Worm (Caenorhabditis elegans) whole organism, L4/young adult: ENCODE results near the gene C31H2.3.

Experiments
- W03F9.2 ChIP-seq: fragments of 150-350 bp; optimal IDR thresholded peaks from 2 replicates; lab custom pipeline; 2014; ENCODE audit warnings: missing biosample characterization, missing genetic modification characterization
- dao-5 ChIP-seq: sonication (generic microtip); optimal IDR thresholded peaks from 2 replicates; lab custom pipeline; 2016; ENCODE audit warnings: missing genotype, missing genetic modification characterization, moderate library complexity, missing compliant biosample characterization
- him-1 ChIP-seq: sonication (generic microtip); optimal IDR thresholded peaks from 2 replicates; lab custom pipeline; 2016; ENCODE audit warnings: missing genotype, missing genetic modification reagents, missing genetic modification characterization, missing compliant biosample characterization

Gene C31H2.3

DNA sequence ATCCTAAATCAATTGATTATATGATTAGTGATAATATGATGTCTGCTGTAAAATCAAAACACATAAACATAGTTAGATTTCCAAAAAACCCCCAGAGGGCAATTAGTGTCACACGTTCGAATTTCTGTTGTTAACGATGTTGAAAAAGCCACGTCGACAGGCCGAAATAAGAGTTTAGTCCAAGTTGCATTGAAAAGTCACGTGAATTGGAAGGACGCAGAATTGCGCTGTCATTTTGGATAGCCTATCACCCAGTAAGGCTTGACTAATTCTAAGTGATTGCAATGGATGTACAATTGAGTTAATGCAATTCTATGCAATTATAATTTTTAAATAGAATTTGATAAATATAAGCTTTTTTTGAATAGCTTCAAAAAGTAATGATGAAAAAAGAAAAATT is 18.6 kb downstream of the C31H2.3 start:
- no peak for TF ChIP-seq W03F9.2 (tag; lab: Kevin White, UChicago)

DNA sequence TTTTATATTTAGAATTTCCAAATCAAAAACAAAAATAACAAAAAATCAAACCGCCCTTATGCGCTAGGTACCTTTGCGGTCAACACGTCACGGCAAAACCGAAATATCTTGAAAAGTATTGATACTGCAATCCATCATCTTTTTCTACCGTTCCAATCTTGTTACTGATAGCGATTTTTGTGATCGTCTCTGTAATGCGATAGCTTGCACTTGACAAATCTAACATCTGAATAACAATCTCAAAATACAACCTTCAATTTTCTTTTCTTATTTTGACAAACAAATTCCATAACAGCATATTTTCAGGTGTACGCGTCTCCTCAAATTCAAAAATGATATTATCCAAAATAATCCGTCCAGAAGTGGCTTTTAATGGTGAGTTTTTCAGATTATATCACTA is 20.2 kb downstream of the C31H2.3 start, which contains the start of gene tbc-7:
TSS of gene tbc-7 (plus strand) at position 301 of the 400 bp plus-strand sequence.
- TF ChIP-seq W03F9.2 (tag; lab: Kevin White, UChicago) (no peak), him-1 (tag; lab: Kevin White, UChicago) (no peak), dao-5 (tag; lab: Kevin White, UChicago) (no peak)

DNA sequence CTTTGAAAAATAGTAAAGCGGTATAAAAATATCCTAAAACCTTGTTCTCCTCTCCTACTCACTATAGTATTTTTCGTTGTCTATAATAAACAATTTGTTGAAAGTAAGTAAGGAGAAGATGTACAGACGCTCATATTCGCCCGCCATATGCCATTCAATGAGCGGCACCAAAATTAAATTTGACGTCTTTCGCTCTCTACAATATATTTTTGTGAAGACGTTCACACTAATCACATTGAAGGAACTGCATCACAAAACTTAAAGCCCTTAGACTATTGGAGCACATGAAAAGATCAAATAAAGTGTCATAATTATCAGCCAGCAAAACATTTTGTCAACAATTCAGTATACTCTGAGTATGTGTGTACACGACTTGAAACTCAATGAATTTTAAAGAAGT is 22.4 kb downstream of the C31H2.3 start:
- TF ChIP-seq W03F9.2 (tag; lab: Kevin White, UChicago) = no peak
- no peak for TF ChIP-seq dao-5 (tag; lab: Kevin White, UChicago)
- no peak for TF ChIP-seq him-1 (tag; lab: Kevin White, UChicago)

ce11 chrX:5129447-5129846 is 24.7 kb downstream of the C31H2.3 start:
- TF ChIP-seq dao-5 (tag; lab: Kevin White, UChicago) = no peak
- TF ChIP-seq W03F9.2 (tag; lab: Kevin White, UChicago) = no peak
- no peak for TF ChIP-seq him-1 (tag; lab: Kevin White, UChicago)

DNA sequence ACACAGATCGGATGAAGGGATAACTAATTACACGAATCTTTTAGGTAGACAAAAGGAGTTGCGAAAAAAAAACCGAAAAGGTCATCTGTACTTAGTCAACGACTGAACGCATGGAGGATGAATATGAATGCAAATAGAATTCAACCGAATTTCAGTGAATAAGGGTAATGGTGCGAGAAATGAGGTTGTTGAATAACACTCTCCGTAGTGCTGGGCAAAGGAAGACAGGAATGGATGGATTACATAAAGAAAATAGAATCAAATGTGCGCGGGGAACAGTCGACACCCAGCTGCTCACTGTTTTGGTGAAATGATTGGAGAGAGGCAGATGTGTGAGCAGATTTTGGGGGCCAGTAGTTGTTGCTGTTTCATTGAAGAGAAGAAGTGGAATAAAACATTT is 29.9 kb downstream of the C31H2.3 start:
- TF ChIP-seq dao-5 (tag; lab: Kevin White, UChicago) (no peak), him-1 (tag; lab: Kevin White, UChicago) (no peak), W03F9.2 (tag; lab: Kevin White, UChicago) (no peak)

DNA sequence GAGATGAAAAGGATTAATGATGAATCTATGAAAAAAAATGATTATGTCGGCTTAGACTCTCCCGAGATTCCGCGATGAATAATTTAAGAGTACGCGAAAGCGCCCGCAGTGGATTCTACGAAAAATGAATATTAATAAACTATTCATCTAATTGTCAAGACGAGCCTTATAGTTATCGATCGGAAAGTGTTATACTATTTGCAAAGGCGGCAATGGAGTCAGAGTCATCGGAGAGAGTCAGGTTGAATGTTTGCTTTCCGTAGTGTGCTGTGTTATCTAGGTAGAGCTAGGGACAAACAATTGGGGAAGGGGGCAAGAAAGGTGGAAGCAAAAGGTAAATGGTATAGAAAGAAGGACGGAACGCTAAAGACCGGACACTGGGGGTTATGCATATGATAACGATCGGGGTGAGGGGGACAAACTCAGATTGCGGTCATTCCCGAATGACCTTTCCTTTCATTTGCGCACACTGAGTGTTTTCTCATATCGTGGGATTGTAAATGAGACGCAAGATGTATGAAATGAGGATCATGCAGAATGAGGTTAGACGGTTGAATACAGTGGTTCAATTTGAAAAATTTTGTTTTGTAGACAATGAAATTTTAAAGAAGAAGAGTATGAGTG is 31.3 kb downstream of the C31H2.3 start:
- TF ChIP-seq dao-5 (tag; lab: Kevin White, UChicago) = no peak
- no peak for TF ChIP-seq him-1 (tag; lab: Kevin White, UChicago)
- no peak for TF ChIP-seq W03F9.2 (tag; lab: Kevin White, UChicago)

ce11 chrX:5122369-5122768 is 31.8 kb downstream of the C31H2.3 start:
- no peak for TF ChIP-seq W03F9.2 (tag; lab: Kevin White, UChicago)
- no peak for TF ChIP-seq him-1 (tag; lab: Kevin White, UChicago)

DNA sequence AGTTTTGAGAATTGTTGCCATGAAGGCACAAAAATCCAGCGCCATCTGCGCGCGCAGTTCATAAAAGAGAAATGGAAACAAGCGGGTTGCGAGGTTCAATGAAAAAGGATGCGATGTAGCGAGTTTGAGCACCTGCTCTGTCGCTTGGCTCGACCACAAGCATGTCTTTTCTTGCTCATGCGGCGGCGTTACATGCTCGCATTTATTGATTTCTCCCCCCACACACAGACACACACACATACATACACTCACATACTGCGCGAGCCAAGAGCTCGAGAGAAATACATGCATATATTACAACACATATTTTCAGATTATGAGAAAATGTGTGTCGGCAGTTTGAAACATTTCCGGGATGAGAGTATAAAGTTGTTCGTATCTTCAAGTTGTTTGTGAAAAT is 32.4 kb downstream of the C31H2.3 start:
- TF ChIP-seq him-1 (tag; lab: Kevin White, UChicago) (peak; percentile 8), dao-5 (tag; lab: Kevin White, UChicago) (no peak)

- no peak for TF ChIP-seq W03F9.2 (tag; lab: Kevin White, UChicago)
- no peak for TF ChIP-seq him-1 (tag; lab: Kevin White, UChicago)
- no peak for TF ChIP-seq dao-5 (tag; lab: Kevin White, UChicago)
Observed at ce11 chrX:5120807-5121206, 33.4 kb downstream of the C31H2.3 start.

DNA sequence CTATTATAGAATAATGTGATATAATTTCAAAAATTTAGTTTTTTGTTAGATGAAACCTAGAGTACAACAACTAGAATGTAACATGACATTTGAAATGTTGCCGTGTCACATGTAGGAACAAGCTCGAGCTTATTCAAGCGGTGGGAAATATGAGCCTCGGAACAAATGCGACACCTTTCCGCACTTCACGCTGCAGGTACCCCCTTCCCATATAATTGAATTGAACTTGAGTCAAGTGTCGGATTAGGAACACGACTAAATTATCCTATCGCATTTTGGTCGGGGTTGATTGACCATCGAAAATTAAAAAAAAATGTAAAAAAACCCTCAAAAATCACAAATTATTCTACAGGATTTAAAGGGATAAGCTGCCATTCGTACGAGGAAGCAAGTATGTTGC is 34.0 kb downstream of the C31H2.3 start:
- no peak for TF ChIP-seq W03F9.2 (tag; lab: Kevin White, UChicago)
- no peak for TF ChIP-seq him-1 (tag; lab: Kevin White, UChicago)
- no peak for TF ChIP-seq dao-5 (tag; lab: Kevin White, UChicago)

ce11 chrX:5119686-5120085 is 34.5 kb downstream of the C31H2.3 start:
- TF ChIP-seq W03F9.2 (tag; lab: Kevin White, UChicago) = no peak
- TF ChIP-seq dao-5 (tag; lab: Kevin White, UChicago) = no peak
- no peak for TF ChIP-seq him-1 (tag; lab: Kevin White, UChicago)

DNA sequence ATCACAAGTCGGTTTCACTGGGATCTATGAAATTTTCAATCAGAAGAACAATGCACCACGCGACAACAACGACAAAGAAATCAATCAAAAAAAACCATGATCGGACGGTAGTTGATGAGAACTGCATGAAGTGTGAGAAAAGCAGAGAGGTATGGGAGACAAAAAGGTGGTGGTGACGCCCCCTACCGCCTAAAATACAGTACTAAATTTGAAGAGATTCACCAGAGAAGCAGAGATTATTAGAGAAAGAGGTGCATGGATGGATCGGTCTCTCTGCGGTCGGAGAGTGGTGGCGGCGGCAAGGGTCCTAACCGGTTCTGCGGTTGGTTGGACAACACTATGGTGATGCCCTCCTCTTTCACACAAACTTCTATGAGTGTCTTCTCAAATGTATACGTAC is 34.9 kb downstream of the C31H2.3 start:
- TF ChIP-seq him-1 (tag; lab: Kevin White, UChicago) (no peak), dao-5 (tag; lab: Kevin White, UChicago) (no peak), W03F9.2 (tag; lab: Kevin White, UChicago) (no peak)

DNA sequence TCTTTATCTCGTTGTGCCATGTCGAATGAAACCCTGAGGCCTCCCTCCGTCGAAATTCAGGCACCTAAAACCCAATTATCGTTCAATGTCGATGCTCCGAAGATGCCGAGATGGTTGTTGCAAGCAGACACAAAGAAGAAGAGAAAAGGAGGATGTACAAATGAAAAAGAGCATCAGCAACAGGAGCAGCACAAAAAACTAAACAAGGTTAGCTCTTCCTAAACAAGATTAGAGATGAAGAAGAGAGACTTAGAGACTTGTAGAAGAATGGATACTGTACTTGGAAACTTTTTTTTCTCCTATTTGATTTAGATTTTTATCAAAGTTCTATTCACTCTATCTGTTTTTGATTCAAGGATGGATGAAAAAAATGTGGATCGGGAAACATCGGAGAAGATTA is 36.6 kb downstream of the C31H2.3 start:
- TF ChIP-seq W03F9.2 (tag; lab: Kevin White, UChicago) (no peak), him-1 (tag; lab: Kevin White, UChicago) (no peak), dao-5 (tag; lab: Kevin White, UChicago) (no peak)

ce11 chrX:5116816-5117459 is 37.2 kb downstream of the C31H2.3 start, which contains the start of gene apl-1:
Gene apl-1, minus strand, starts transcription at chrX:5116866.
- no peak for TF ChIP-seq dao-5 (tag; lab: Kevin White, UChicago)
